Worm (Caenorhabditis elegans) whole organism, late embryonic: ENCODE results near the gene F17E9.16.
A peak's percentile ranks its signal among the peaks of the same experiment; 100 is the strongest.

Source experiments
- C08G9.2 ChIP-seq: sonication (generic microtip); optimal IDR thresholded peaks from 2 replicates; lab custom pipeline; 2016; ENCODE audit warnings: mild to moderate bottlenecking, missing genetic modification characterization, moderate library complexity, missing compliant biosample characterization
- C38D4.7 ChIP-seq: fragments of 200-800 bp; sonication (Bioruptor generic); optimal IDR thresholded peaks from 2 replicates; lab custom pipeline; 2018; ENCODE audit warnings: mild to moderate bottlenecking, missing genetic modification characterization, moderate library complexity, missing compliant biosample characterization
- K09A11.1 ChIP-seq: sonication (generic microtip); optimal IDR thresholded peaks from 2 replicates; lab custom pipeline; 2017; ENCODE audit warnings: antibody characterized with exemption, mild to moderate bottlenecking, missing genetic modification characterization, missing compliant biosample characterization; ENCODE audit not compliant: insufficient read depth
- Y22D7AL.16 ChIP-seq: sonication (generic microtip); optimal IDR thresholded peaks from 2 replicates; lab custom pipeline; 2016; ENCODE audit warnings: missing genetic modification characterization, missing compliant biosample characterization
- ahr-1 ChIP-seq: sonication (generic microtip); optimal IDR thresholded peaks from 2 replicates; lab custom pipeline; 2016; ENCODE audit warnings: missing genetic modification characterization, missing compliant biosample characterization
- ama-1 ChIP-seq: fragments of 150-350 bp; optimal IDR thresholded peaks from 2 replicates; lab custom pipeline; 2014
- ceh-14 ChIP-seq: sonication (generic microtip); optimal IDR thresholded peaks from 2 replicates; lab custom pipeline; 2016; ENCODE audit warnings: missing genotype, missing genetic modification characterization, missing compliant biosample characterization
- ceh-2 ChIP-seq: sonication (generic microtip); optimal IDR thresholded peaks from 2 replicates; lab custom pipeline; 2016; ENCODE audit warnings: missing genotype, missing genetic modification characterization, missing compliant biosample characterization
- ceh-22 ChIP-seq: sonication (generic microtip); optimal IDR thresholded peaks from 2 replicates; lab custom pipeline; 2017; ENCODE audit warnings: missing biosample characterization, missing genetic modification characterization
- ceh-30 ChIP-seq: fragments of 150-350 bp; optimal IDR thresholded peaks from 2 replicates; lab custom pipeline; 2014; ENCODE audit warnings: missing biosample characterization, missing genetic modification characterization
- ceh-31 ChIP-seq: sonication (generic microtip); optimal IDR thresholded peaks from 2 replicates; lab custom pipeline; 2016; ENCODE audit warnings: missing genetic modification characterization, missing compliant biosample characterization
- ceh-34 ChIP-seq: sonication (generic microtip); optimal IDR thresholded peaks from 2 replicates; lab custom pipeline; 2016; ENCODE audit warnings: mild to moderate bottlenecking, missing genetic modification characterization, missing compliant biosample characterization
- ceh-45 ChIP-seq: fragments of 200-800 bp; sonication (Bioruptor generic); IDR thresholded peaks from 2 replicates; pipeline ENCODE4 v1.3.6; 2022; ENCODE audit warnings: missing genetic modification reagents, missing genetic modification characterization, missing compliant biosample characterization
- ceh-48 ChIP-seq: sonication (generic microtip); optimal IDR thresholded peaks from 2 replicates; lab custom pipeline; 2016; ENCODE audit warnings: missing genetic modification characterization, inconsistent platforms, missing compliant biosample characterization
- ceh-6 ChIP-seq: fragments of 200-800 bp; sonication (Bioruptor generic); optimal IDR thresholded peaks from 2 replicates; lab custom pipeline; 2018; ENCODE audit warnings: mild to moderate bottlenecking, missing genetic modification characterization, missing compliant biosample characterization
- elt-4 ChIP-seq: sonication (generic microtip); optimal IDR thresholded peaks from 2 replicates; lab custom pipeline; 2016; ENCODE audit warnings: missing genetic modification characterization, missing compliant biosample characterization
- ets-4 ChIP-seq: sonication (generic microtip); optimal IDR thresholded peaks from 2 replicates; lab custom pipeline; 2016; ENCODE audit warnings: missing genetic modification characterization, missing compliant biosample characterization
- fax-1 ChIP-seq: sonication (generic microtip); optimal IDR thresholded peaks from 2 replicates; lab custom pipeline; 2016; ENCODE audit warnings: missing genotype, missing genetic modification characterization, missing compliant biosample characterization
- fkh-10 ChIP-seq: fragments of 150-350 bp; optimal IDR thresholded peaks from 2 replicates; lab custom pipeline; 2014; ENCODE audit warnings: missing biosample characterization, missing genetic modification reagents, missing genetic modification characterization
- hlh-30 ChIP-seq: sonication (generic microtip); optimal IDR thresholded peaks from 2 replicates; lab custom pipeline; 2017; ENCODE audit warnings: antibody characterized with exemption, missing genetic modification characterization, missing compliant biosample characterization; ENCODE audit not compliant: insufficient read depth
- hlh-6 ChIP-seq: sonication (generic microtip); optimal IDR thresholded peaks from 2 replicates; lab custom pipeline; 2016; ENCODE audit warnings: missing genotype, missing genetic modification characterization, missing compliant biosample characterization
- hlh-8 ChIP-seq: sonication (generic microtip); optimal IDR thresholded peaks from 2 replicates; lab custom pipeline; 2016; ENCODE audit warnings: missing genotype, missing genetic modification characterization, missing compliant biosample characterization
- lin-11 ChIP-seq: fragments of 200-800 bp; sonication (Bioruptor generic); optimal IDR thresholded peaks from 2 replicates; lab custom pipeline; 2018; ENCODE audit warnings: mild to moderate bottlenecking, missing genetic modification characterization, missing compliant biosample characterization
- nhr-11 ChIP-seq: fragments of 150-350 bp; optimal IDR thresholded peaks from 2 replicates; lab custom pipeline; 2014; ENCODE audit warnings: missing biosample characterization, missing genetic modification characterization
- nhr-232 ChIP-seq: sonication (generic microtip); optimal IDR thresholded peaks from 2 replicates; lab custom pipeline; 2016; ENCODE audit warnings: missing genetic modification characterization, missing compliant biosample characterization
- npax-4 ChIP-seq: sonication (generic microtip); optimal IDR thresholded peaks from 2 replicates; lab custom pipeline; 2016; ENCODE audit warnings: missing genetic modification characterization, missing compliant biosample characterization
- odd-2 ChIP-seq: sonication (generic microtip); optimal IDR thresholded peaks from 2 replicates; lab custom pipeline; 2017; ENCODE audit warnings: antibody characterized with exemption, mild to moderate bottlenecking, missing genetic modification characterization, missing compliant biosample characterization
- pag-3 ChIP-seq: sonication (generic microtip); optimal IDR thresholded peaks from 2 replicates; lab custom pipeline; 2016; ENCODE audit warnings: missing compliant biosample characterization, missing genetic modification characterization, borderline replicate concordance
- pax-1 ChIP-seq: fragments of 150-350 bp; optimal IDR thresholded peaks from 2 replicates; lab custom pipeline; 2014; ENCODE audit warnings: missing biosample characterization, missing genetic modification characterization
- pha-2 ChIP-seq: sonication (generic microtip); optimal IDR thresholded peaks from 2 replicates; lab custom pipeline; 2017; ENCODE audit warnings: mild to moderate bottlenecking, missing genetic modification characterization, missing compliant biosample characterization
- ref-2 ChIP-seq: sonication (generic microtip); optimal IDR thresholded peaks from 2 replicates; lab custom pipeline; 2016; ENCODE audit warnings: missing genetic modification characterization, missing compliant biosample characterization
- rnt-1 ChIP-seq: sonication (generic microtip); optimal IDR thresholded peaks from 2 replicates; lab custom pipeline; 2016; ENCODE audit warnings: missing genetic modification characterization, missing compliant biosample characterization
- sox-4 ChIP-seq: sonication (generic microtip); optimal IDR thresholded peaks from 2 replicates; lab custom pipeline; 2017; ENCODE audit warnings: mild to moderate bottlenecking, missing genetic modification characterization, inconsistent platforms, missing compliant biosample characterization
- unc-42 ChIP-seq: sonication (generic microtip); optimal IDR thresholded peaks from 2 replicates; lab custom pipeline; 2016; ENCODE audit warnings: missing genotype, missing genetic modification characterization, missing compliant biosample characterization
- unc-86 ChIP-seq: sonication (generic microtip); optimal IDR thresholded peaks from 2 replicates; lab custom pipeline; 2016; ENCODE audit warnings: missing genetic modification characterization, missing compliant biosample characterization
- zip-5 ChIP-seq: sonication (generic microtip); optimal IDR thresholded peaks from 2 replicates; lab custom pipeline; 2016; ENCODE audit warnings: missing genetic modification characterization, missing compliant biosample characterization

Gene F17E9.16

ce11 chrIV:8333988-8334863 lies 17.9 kb upstream of the F17E9.16 start, which contains the start of gene his-32 (continued):
- no peak for TF ChIP-seq nhr-11 (tag; lab: Kevin White, UChicago)
- no peak for TF ChIP-seq unc-42 (tag; lab: Kevin White, UChicago)
- TF ChIP-seq nhr-232, result no peak
- TF ChIP-seq ceh-6, result no peak
- TF ChIP-seq Y22D7AL.16 (tag; lab: Kevin White, UChicago), result no peak
- no peak for TF ChIP-seq npax-4 (tag; lab: Kevin White, UChicago)
- TF ChIP-seq odd-2 (tag; lab: Kevin White, UChicago), result no peak
- TF ChIP-seq ceh-22 (tag; lab: Kevin White, UChicago), result no peak
- peak; percentile 34 for TF ChIP-seq rnt-1 (tag; lab: Kevin White, UChicago)
- no peak for TF ChIP-seq fkh-10 (GFP tag; lab: Kevin White, UChicago)
- no peak for TF ChIP-seq hlh-8 (tag; lab: Kevin White, UChicago)
- no peak for TF ChIP-seq zip-5
- no peak for TF ChIP-seq elt-4
- no peak for TF ChIP-seq ceh-14 (tag; lab: Kevin White, UChicago)
- peak; percentile 52 for TF ChIP-seq ceh-2
- TF ChIP-seq lin-11, result no peak
- no peak for TF ChIP-seq unc-86 (tag; lab: Kevin White, UChicago)
- TF ChIP-seq C38D4.7, result no peak
- TF ChIP-seq, all 69 proteins: peak for 23

DNA sequence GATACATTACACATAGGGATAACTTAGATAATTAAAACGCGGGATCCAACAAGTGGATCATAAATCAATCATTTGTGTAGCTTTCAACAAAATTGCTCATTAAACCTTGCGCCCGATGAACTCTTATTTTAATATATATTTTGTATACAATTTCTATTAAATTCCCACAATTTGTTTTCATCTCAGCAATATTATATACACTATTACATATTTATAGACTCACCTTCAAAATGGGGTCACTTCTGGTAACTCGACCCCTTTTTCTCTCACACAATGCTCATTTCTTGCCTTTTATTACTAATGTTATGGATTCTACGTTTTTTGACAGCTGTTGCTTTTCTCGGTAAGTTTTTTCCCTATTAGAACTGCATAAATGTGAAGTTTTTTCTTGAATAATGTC lies 12.5 kb upstream of the F17E9.16 start, which contains the start of gene lgc-6:
Gene lgc-6 (plus strand): TSS at position 301 of the 400 bp plus-strand sequence.
- TF ChIP-seq ceh-30 (tag; lab: Kevin White, UChicago) (no peak), ahr-1 (tag; lab: Kevin White, UChicago) (no peak), ceh-34 (no peak), hlh-30 (no peak), ceh-2 (no peak), ref-2 (no peak), K09A11.1 (tag; lab: Kevin White, UChicago) (no peak), ceh-22 (tag; lab: Kevin White, UChicago) (no peak), nhr-232 (no peak), npax-4 (tag; lab: Kevin White, UChicago) (no peak), Y22D7AL.16 (tag; lab: Kevin White, UChicago) (no peak), C08G9.2 (tag; lab: Kevin White, UChicago) (no peak)

DNA sequence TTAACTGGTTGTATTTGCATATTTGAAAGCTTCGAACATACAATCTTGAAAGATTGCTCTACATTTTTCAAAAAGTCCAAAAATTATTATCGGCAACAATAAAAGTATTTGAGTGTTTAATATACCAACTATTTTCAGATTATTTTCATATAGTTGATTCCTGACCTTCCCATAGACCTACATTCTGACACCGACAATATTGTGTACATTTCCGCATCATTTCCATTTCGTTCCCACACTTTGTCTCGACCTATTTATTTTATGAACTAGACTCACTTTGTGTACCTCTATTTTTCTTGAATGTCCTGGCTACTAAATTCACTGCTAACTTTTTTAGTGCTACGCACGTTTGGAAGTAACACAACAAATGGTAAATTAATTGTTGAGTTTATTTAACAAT lies 9.8 kb upstream of the F17E9.16 start, which contains the start of gene lgc-5:
Gene lgc-5 (plus strand): TSS at position 301 of the 400 bp plus-strand sequence.
- TF ChIP-seq sox-4 (tag; lab: Kevin White, UChicago) (no peak), lin-11 (no peak), pag-3 (tag; lab: Kevin White, UChicago) (no peak), pha-2 (tag; lab: Kevin White, UChicago) (no peak), hlh-30 (no peak), fax-1 (no peak), ceh-31 (tag; lab: Kevin White, UChicago) (no peak), unc-42 (tag; lab: Kevin White, UChicago) (no peak), ceh-48 (tag; lab: Kevin White, UChicago) (no peak), ceh-14 (tag; lab: Kevin White, UChicago) (no peak), C38D4.7 (no peak), pax-1 (tag; lab: Kevin White, UChicago) (no peak), ceh-6 (no peak), ceh-45 (GFP tag; lab: Robert Waterston, UW) (no peak), hlh-8 (tag; lab: Kevin White, UChicago) (no peak), nhr-11 (tag; lab: Kevin White, UChicago) (no peak)

DNA sequence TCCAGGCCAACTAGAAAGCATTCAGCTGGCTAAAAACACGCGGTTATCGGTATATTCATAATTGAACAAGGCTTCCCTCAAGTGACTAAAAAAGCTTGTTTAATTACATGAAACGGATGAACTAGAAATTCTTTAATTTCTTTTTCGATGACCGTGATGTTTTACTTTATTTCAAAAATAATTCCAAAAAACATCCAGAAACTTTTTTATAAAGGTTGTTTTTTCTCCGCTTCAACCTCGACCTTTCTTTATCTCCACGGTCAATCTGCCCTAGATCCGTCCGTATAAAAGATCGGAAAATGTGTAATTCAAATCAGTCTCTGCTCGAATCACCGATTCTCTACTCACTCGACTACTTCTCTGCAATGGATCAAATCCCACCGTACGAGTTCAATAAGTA lies 6.6 kb upstream of the F17E9.16 start, which contains the start of gene F17E9.5:
Gene F17E9.5 (plus strand): TSS at position 301 of the 400 bp plus-strand sequence.
- TF ChIP-seq hlh-6 (tag; lab: Kevin White, UChicago) (no peak), ets-4 (tag; lab: Kevin White, UChicago) (no peak), ahr-1 (tag; lab: Kevin White, UChicago) (no peak), ama-1 (lab: Kevin White, UChicago) (no peak), npax-4 (tag; lab: Kevin White, UChicago) (no peak), ceh-6 (no peak), unc-86 (tag; lab: Kevin White, UChicago) (no peak)
